Worm (Caenorhabditis elegans): ENCODE results near the gene lips-10.

DNA sequence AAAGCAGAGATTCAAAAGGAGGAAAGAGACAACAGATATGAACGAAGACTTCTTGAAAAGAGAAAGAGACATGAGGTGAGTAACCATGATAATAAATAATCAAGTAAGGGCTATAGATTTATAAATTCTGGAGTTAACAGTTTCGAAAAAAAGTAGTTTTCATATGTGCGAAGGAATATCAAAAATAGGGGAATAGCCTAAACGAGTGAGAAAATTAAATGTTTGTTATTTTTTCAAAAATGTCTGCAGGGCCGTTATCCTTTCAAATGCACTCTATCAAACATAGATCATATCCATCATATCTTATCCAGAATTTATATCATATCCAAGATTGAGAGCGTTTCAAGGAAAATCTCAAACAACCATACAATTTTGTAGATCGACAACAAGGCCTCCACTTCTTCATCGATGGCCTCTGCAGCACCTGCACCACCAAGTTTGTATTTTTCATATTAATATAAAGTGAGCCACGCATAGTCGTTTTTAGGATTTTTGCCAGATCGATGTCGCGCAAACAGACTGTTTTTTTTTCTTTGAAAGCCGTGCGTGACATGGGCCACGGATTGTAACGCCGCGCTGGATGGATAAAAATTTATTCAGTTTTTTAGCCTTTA lies 18.1 kb upstream of the lips-10 start:
- no peak for TF ChIP-seq aly-2 (tag; optimal IDR thresholded peaks at IDR 0.05)
- no peak for TF ChIP-seq pha-4 (tag; optimal IDR thresholded peaks at IDR 0.05)
- no peak for TF ChIP-seq snpc-4 (tag; optimal IDR thresholded peaks at IDR 0.05)
- no peak for TF ChIP-seq nhr-77 (tag; optimal IDR thresholded peaks at IDR 0.05)
- TF ChIP-seq ama-1 (optimal IDR thresholded peaks at IDR 0.05): no peak
- TF ChIP-seq pqm-1 (tag; optimal IDR thresholded peaks at IDR 0.05): no peak
- TF ChIP-seq egl-27 (tag; optimal IDR thresholded peaks at IDR 0.05): no peak

Measured in whole organism, L3 larva.